Worm (Caenorhabditis elegans) whole organism, L3 larva: ENCODE measurements around the gene Y53C12A.6.
"Not testable (repeated sequence)": the region's sequence is repeated elsewhere in the genome, so short reads cannot be mapped to it uniquely, and the experiment has no call there.

ENCODE experiments used
- aly-2 ChIP-seq: fragments of 150-350 bp; optimal IDR thresholded peaks from 2 replicates; lab custom pipeline; 2014; ENCODE audit warnings: missing biosample characterization, missing genetic modification characterization
- ama-1 ChIP-seq: fragments of 150-350 bp; optimal IDR thresholded peaks from 2 replicates; lab custom pipeline; 2018
- ceh-16 ChIP-seq: sonication (generic microtip); optimal IDR thresholded peaks from 2 replicates; lab custom pipeline; 2017; ENCODE audit warnings: missing biosample characterization, missing genetic modification characterization
- ceh-28 ChIP-seq: fragments of 150-350 bp; optimal IDR thresholded peaks from 2 replicates; lab custom pipeline; 2014; ENCODE audit warnings: missing biosample characterization, missing genetic modification reagents, missing genetic modification characterization
- ceh-82 ChIP-seq: fragments of 150-350 bp; optimal IDR thresholded peaks from 2 replicates; lab custom pipeline; 2014; ENCODE audit warnings: missing biosample characterization, missing genetic modification characterization
- ceh-9 ChIP-seq: sonication (generic microtip); optimal IDR thresholded peaks from 2 replicates; lab custom pipeline; 2018; ENCODE audit warnings: missing biosample characterization, missing genetic modification characterization
- daf-12 ChIP-seq: fragments of 150-350 bp; optimal IDR thresholded peaks from 2 replicates; lab custom pipeline; 2014; ENCODE audit warnings: missing biosample characterization, missing genetic modification reagents, missing genetic modification characterization
- egl-27 ChIP-seq: sonication (generic microtip); optimal IDR thresholded peaks from 4 replicates; lab custom pipeline; 2017; ENCODE audit warnings: missing biosample characterization, missing genetic modification reagents, missing genetic modification characterization
- egl-5 ChIP-seq: fragments of 150-350 bp; optimal IDR thresholded peaks from 2 replicates; lab custom pipeline; 2017; ENCODE audit warnings: missing biosample characterization, missing genetic modification reagents, missing genetic modification characterization, inconsistent platforms
- elt-1 ChIP-seq: fragments of 150-350 bp; optimal IDR thresholded peaks from 2 replicates; lab custom pipeline; 2014; ENCODE audit warnings: missing biosample characterization, missing genetic modification characterization
- elt-2 ChIP-seq: sonication (generic microtip); optimal IDR thresholded peaks from 2 replicates; lab custom pipeline; 2016; ENCODE audit warnings: missing genetic modification reagents, mild to moderate bottlenecking, missing genetic modification characterization, missing compliant biosample characterization
- elt-3 ChIP-seq, 3 experiments: fragments of 150-350 bp in 1 of 3; sonication (generic microtip) in 2 of 3; optimal IDR thresholded peaks; 2 replicates in 2 of 3; 4 replicates in 1 of 3; lab custom pipeline; 2014 to 2017; ENCODE audit warnings: missing biosample characterization in 3 of 3, missing genetic modification characterization in 3 of 3
- eor-1 ChIP-seq, 2 experiments: fragments of 150-350 bp; optimal IDR thresholded peaks; 2 replicates each; lab custom pipeline; 2014 to 2018; ENCODE audit warnings: missing biosample characterization in 2 of 2, missing genetic modification characterization in 2 of 2
- fkh-10 ChIP-seq: sonication (generic microtip); optimal IDR thresholded peaks from 2 replicates; lab custom pipeline; 2017; ENCODE audit warnings: missing biosample characterization, missing genetic modification reagents, missing genetic modification characterization
- fkh-2 ChIP-seq: fragments of 150-350 bp; optimal IDR thresholded peaks from 2 replicates; lab custom pipeline; 2014; ENCODE audit warnings: missing biosample characterization, missing genetic modification reagents, missing genetic modification characterization
- fos-1 ChIP-seq: fragments of 150-350 bp; optimal IDR thresholded peaks from 2 replicates; lab custom pipeline; 2014; ENCODE audit warnings: missing biosample characterization, missing genetic modification characterization
- hmg-11 ChIP-seq: sonication (generic microtip); optimal IDR thresholded peaks from 2 replicates; lab custom pipeline; 2016; ENCODE audit warnings: missing genetic modification characterization, missing compliant biosample characterization
- jun-1 ChIP-seq: fragments of 150-350 bp; optimal IDR thresholded peaks from 2 replicates; lab custom pipeline; 2014; ENCODE audit warnings: missing biosample characterization, missing genetic modification reagents, missing genetic modification characterization
- lin-15B ChIP-seq: fragments of 150-350 bp; optimal IDR thresholded peaks from 2 replicates; lab custom pipeline; 2014; ENCODE audit warnings: missing biosample characterization, missing genetic modification characterization
- lin-39 ChIP-seq: fragments of 150-350 bp; optimal IDR thresholded peaks from 2 replicates; lab custom pipeline; 2018; ENCODE audit warnings: missing biosample characterization, missing genetic modification reagents, missing genetic modification characterization
- lsy-12 ChIP-seq: sonication (generic microtip); optimal IDR thresholded peaks from 2 replicates; lab custom pipeline; 2016; ENCODE audit warnings: mild to moderate bottlenecking, missing genetic modification characterization, missing compliant biosample characterization
- mdl-1 ChIP-seq: fragments of 150-350 bp; optimal IDR thresholded peaks from 2 replicates; lab custom pipeline; 2014; ENCODE audit warnings: missing biosample characterization, missing genetic modification characterization
- nfya-1 ChIP-seq: sonication (generic microtip); optimal IDR thresholded peaks from 2 replicates; lab custom pipeline; 2017; ENCODE audit warnings: missing genetic modification characterization, mild to moderate bottlenecking, missing compliant biosample characterization, antibody characterized with exemption, moderate library complexity; ENCODE audit not compliant: insufficient read depth
- nhr-11 ChIP-seq: fragments of 150-350 bp; optimal IDR thresholded peaks from 2 replicates; lab custom pipeline; 2014; ENCODE audit warnings: missing biosample characterization, missing genetic modification characterization
- nhr-237 ChIP-seq: fragments of 150-350 bp; optimal IDR thresholded peaks from 2 replicates; lab custom pipeline; 2014; ENCODE audit warnings: missing biosample characterization, missing genetic modification characterization
- nhr-25 ChIP-seq: sonication (generic microtip); optimal IDR thresholded peaks from 2 replicates; lab custom pipeline; 2017; ENCODE audit warnings: missing biosample characterization, missing genetic modification characterization
- nhr-28 ChIP-seq: fragments of 150-350 bp; optimal IDR thresholded peaks from 2 replicates; lab custom pipeline; 2014; ENCODE audit warnings: missing biosample characterization, missing genetic modification characterization
- nhr-43 ChIP-seq: sonication (generic microtip); optimal IDR thresholded peaks from 2 replicates; lab custom pipeline; 2016; ENCODE audit warnings: mild to moderate bottlenecking, missing genetic modification characterization, missing compliant biosample characterization; ENCODE audit not compliant: poor library complexity, severe bottlenecking
- nhr-76 ChIP-seq: fragments of 150-350 bp; sonication (generic microtip); optimal IDR thresholded peaks from 5 replicates; lab custom pipeline; 2014; ENCODE audit warnings: missing biosample characterization, missing genetic modification characterization
- nhr-77 ChIP-seq: fragments of 150-350 bp; optimal IDR thresholded peaks from 2 replicates; lab custom pipeline; 2014; ENCODE audit warnings: missing biosample characterization, missing genetic modification characterization
- pha-4 ChIP-seq: fragments of 150-350 bp; optimal IDR thresholded peaks from 2 replicates; lab custom pipeline; 2014; ENCODE audit warnings: missing biosample characterization, missing genetic modification reagents, missing genetic modification characterization
- pqm-1 ChIP-seq: fragments of 150-350 bp; optimal IDR thresholded peaks from 2 replicates; lab custom pipeline; 2017; ENCODE audit warnings: missing biosample characterization, missing genetic modification characterization, inconsistent platforms
- sea-2 ChIP-seq: fragments of 150-350 bp; sonication (generic microtip); optimal IDR thresholded peaks from 4 replicates; lab custom pipeline; 2014; ENCODE audit warnings: missing biosample characterization, missing genetic modification reagents, missing genetic modification characterization
- skn-1 ChIP-seq: fragments of 150-350 bp; optimal IDR thresholded peaks from 2 replicates; lab custom pipeline; 2014; ENCODE audit warnings: missing biosample characterization, missing genetic modification characterization
- snpc-4 ChIP-seq: fragments of 150-350 bp; optimal IDR thresholded peaks from 2 replicates; lab custom pipeline; 2014; ENCODE audit warnings: missing biosample characterization, missing genetic modification characterization
- tbx-2 ChIP-seq: sonication (generic microtip); optimal IDR thresholded peaks from 2 replicates; lab custom pipeline; 2016; ENCODE audit warnings: mild to moderate bottlenecking, missing genetic modification characterization, missing compliant biosample characterization
- unc-39 ChIP-seq: sonication (generic microtip); optimal IDR thresholded peaks from 4 replicates; lab custom pipeline; 2017; ENCODE audit warnings: missing biosample characterization, missing genetic modification characterization
- unc-62 ChIP-seq: fragments of 150-350 bp; sonication (generic microtip); optimal IDR thresholded peaks from 4 replicates; lab custom pipeline; 2014; ENCODE audit warnings: missing biosample characterization, missing genetic modification reagents, missing genetic modification characterization
- ztf-11 ChIP-seq: fragments of 150-350 bp; optimal IDR thresholded peaks from 2 replicates; lab custom pipeline; 2014; ENCODE audit warnings: missing biosample characterization, missing genetic modification characterization
- ztf-4 ChIP-seq: fragments of 150-350 bp; optimal IDR thresholded peaks from 2 replicates; lab custom pipeline; 2014; ENCODE audit warnings: missing biosample characterization, missing genetic modification characterization

Y53C12A.6 gene

ce11 chrII:9727192-9727699 lies 9.4 kb upstream of the Y53C12A.6 start:
- TF ChIP-seq ztf-4 (tag; lab: Kevin White, UChicago) (no peak), aly-2 (tag; lab: Kevin White, UChicago) (no peak), nhr-11 (tag; lab: Kevin White, UChicago) (no peak), lin-15B (tag; lab: Kevin White, UChicago) (peak; percentile 1), ceh-16 (tag; lab: Kevin White, UChicago) (no peak), egl-5 (peak; percentile 46), lin-39 (tag; lab: Kevin White, UChicago) (peak; percentile 41), nfya-1 (peak; percentile 56), elt-1 (no peak), jun-1 (no peak)

- TF ChIP-seq nfya-1 (no peak), nhr-76 (tag; lab: Kevin White, UChicago) (peak; percentile 91)
Measured at ce11 chrII:9725056-9725455, 7.3 kb upstream of the Y53C12A.6 start.

DNA sequence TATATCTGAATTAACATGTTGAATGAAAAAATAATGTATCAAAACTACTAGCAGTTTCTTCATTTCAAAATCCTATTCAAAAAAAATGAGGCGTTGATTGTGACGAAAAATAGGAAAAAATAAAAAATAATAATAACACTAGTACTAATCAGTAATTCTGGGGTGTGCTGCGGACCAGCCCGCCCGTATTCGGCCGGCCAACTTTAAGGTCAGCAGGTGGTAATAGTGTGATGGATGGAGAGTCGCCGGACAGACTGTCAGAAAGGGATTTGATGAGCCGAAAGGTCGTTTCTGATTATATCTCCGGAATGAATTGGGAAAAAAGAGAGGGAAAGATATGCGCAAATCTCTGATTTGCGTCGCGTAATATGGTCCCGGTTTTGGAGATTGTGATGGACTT lies 6.7 kb upstream of the Y53C12A.6 start, which contains the start of gene cutl-2:
TSS of gene cutl-2 (minus strand) at position 210 of the 400 bp plus-strand sequence.
- TF ChIP-seq snpc-4 (tag; lab: Kevin White, UChicago): no peak
- TF ChIP-seq lsy-12 (tag; lab: Kevin White, UChicago): no peak

ce11 chrII:9718631-9719252 lies 938 bp upstream of the Y53C12A.6 start, which contains the start of gene Y53C12A.11:
TSS of gene Y53C12A.11 (minus strand) at chrII:9718698.
- not testable (repeated sequence) for TF ChIP-seq lin-15B (tag; lab: Kevin White, UChicago); ceh-82 (tag; lab: Kevin White, UChicago); ama-1 (lab: Kevin White, UChicago)
- TF ChIP-seq, all 47 proteins: peak for 0; not testable (repeated sequence) for 47

DNA sequence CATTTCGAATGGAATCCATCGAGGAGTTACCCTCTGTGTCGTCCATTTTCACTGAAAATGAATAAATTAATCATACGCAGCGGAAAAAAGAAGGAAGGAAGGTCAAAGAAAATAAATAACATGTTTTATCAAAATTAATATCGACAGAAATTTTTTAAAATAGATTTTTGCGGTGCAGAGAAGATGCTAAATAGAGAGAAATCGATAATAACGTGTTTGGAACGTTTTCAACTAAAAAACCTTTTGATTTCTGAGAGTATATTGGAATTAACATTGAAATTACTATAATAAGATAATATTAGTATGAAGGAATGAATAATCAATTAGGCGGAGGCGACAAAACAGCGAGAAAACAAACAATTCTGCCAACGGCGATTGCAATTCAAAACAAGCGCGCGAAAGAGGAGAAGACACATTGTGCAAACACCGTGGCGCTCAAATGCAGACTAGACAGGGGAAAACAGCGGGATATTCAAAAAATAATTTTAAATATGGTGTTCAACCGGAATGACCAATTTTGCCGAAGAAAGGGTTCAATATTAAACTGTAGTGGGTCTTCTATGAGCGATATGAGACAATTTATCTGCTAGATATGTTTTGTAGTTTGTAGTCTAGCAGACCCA lies 1.3 kb downstream of the Y53C12A.6 start, which contains the start of gene wee-1.3:
TSS of gene wee-1.3 (minus strand) at position 51 of the 623 bp plus-strand sequence.
- TF ChIP-seq fos-1 (tag; lab: Kevin White, UChicago) (no peak), egl-5 (peak; percentile 83), ceh-28 (tag; lab: Kevin White, UChicago) (peak; percentile 42), pqm-1 (tag; lab: Kevin White, UChicago) (peak; percentile 57), tbx-2 (tag; lab: Kevin White, UChicago) (no peak), nhr-77 (tag; lab: Kevin White, UChicago) (no peak), ama-1 (lab: Kevin White, UChicago) (peak; percentile 13), nhr-76 (tag; lab: Kevin White, UChicago) (no peak), mdl-1 (no peak), ztf-4 (tag; lab: Kevin White, UChicago) (no peak), nhr-11 (tag; lab: Kevin White, UChicago) (peak; percentile 76), lsy-12 (tag; lab: Kevin White, UChicago) (no peak), nhr-43 (no peak), pha-4 (tag; lab: Kevin White, UChicago) (peak; percentile 91), elt-1 (peak; percentile 29), nfya-1 (peak; percentile 86), skn-1 (tag; lab: Kevin White, UChicago) (peak; percentile 40), unc-39 (tag; lab: Kevin White, UChicago) (no peak), lin-15B (tag; lab: Kevin White, UChicago) (peak; percentile 72), elt-3 (tag; optimal IDR thresholded peaks at IDR 0.05; lab: Kevin White, UChicago) (no peak), nhr-25 (tag; lab: Kevin White, UChicago) (peak; percentile 72), jun-1 (peak; percentile 46), sea-2 (no peak), ceh-9 (tag; lab: Kevin White, UChicago) (no peak), ceh-82 (tag; lab: Kevin White, UChicago) (peak; percentile 3), fkh-10 (GFP tag; lab: Kevin White, UChicago) (no peak), egl-27 (tag; lab: Kevin White, UChicago) (no peak), fkh-2 (no peak), hmg-11 (tag; lab: Kevin White, UChicago) (peak; percentile 43), ztf-11 (no peak), nhr-237 (tag; lab: Kevin White, UChicago) (no peak), eor-1 (tag; optimal IDR thresholded peaks at IDR 0.05; lab: Kevin White, UChicago) (no peak), daf-12 (tag; lab: Kevin White, UChicago) (no peak), unc-62 (GFP tag; lab: Kevin White, UChicago) (no peak), lin-39 (tag; lab: Kevin White, UChicago) (peak; percentile 52), aly-2 (tag; lab: Kevin White, UChicago) (no peak), elt-2 (tag; lab: Kevin White, UChicago) (peak; percentile 52), ceh-16 (tag; lab: Kevin White, UChicago) (no peak), nhr-28 (tag; lab: Kevin White, UChicago) (no peak)
